Fruit fly (Drosophila melanogaster) whole organism, wandering third instar larva: Measurements from ENCODE around the gene Nup358.

Experiments
- Abd-B ChIP-seq: fragments of >200 bp; optimal IDR thresholded peaks from 2 replicates; lab custom pipeline; 2017; ENCODE audit warnings: missing biosample characterization, missing genetic modification characterization
- CG32264 ChIP-seq: fragments of 200-800 bp; sonication (Bioruptor generic); optimal IDR thresholded peaks from 2 replicates; lab custom pipeline; 2016; ENCODE audit warnings: missing biosample characterization, missing genetic modification characterization
- CG9705 ChIP-seq: fragments of 200-800 bp; sonication (Bioruptor generic); optimal IDR thresholded peaks from 2 replicates; lab custom pipeline; 2018; ENCODE audit warnings: missing biosample characterization, mild to moderate bottlenecking, missing genetic modification characterization
- Dfd ChIP-seq: fragments of >200 bp; optimal IDR thresholded peaks from 2 replicates; lab custom pipeline; 2017; ENCODE audit warnings: missing biosample characterization, missing genetic modification characterization
- Dif ChIP-seq: fragments of 200-275, 200-300 bp; sonication (Bioruptor generic); optimal IDR thresholded peaks from 2 replicates; lab custom pipeline; 2018; ENCODE audit warnings: missing biosample characterization, missing genetic modification characterization; ENCODE audit not compliant: partially characterized antibody
- GATAd ChIP-seq: sonication (Bioruptor generic); optimal IDR thresholded peaks from 2 replicates; lab custom pipeline; 2016; ENCODE audit warnings: missing biosample characterization, missing genetic modification characterization
- Hnf4 ChIP-seq: fragments of 200-800 bp; sonication (Bioruptor generic); optimal IDR thresholded peaks from 2 replicates; lab custom pipeline; 2016; ENCODE audit warnings: missing biosample characterization, mild to moderate bottlenecking, missing genetic modification characterization
- Hr78 ChIP-seq: fragments of >200 bp; optimal IDR thresholded peaks from 2 replicates; lab custom pipeline; 2017; ENCODE audit warnings: missing biosample characterization, missing genetic modification characterization
- Hr83 ChIP-seq: fragments of 200-300 bp; sonication (Bioruptor generic); optimal IDR thresholded peaks from 2 replicates; lab custom pipeline; 2016; ENCODE audit warnings: missing biosample characterization, mild to moderate bottlenecking, missing genetic modification characterization, moderate library complexity; ENCODE audit not compliant: poor library complexity, severe bottlenecking
- Jra ChIP-seq: sonication (Bioruptor generic); optimal IDR thresholded peaks from 2 replicates; lab custom pipeline; 2016; ENCODE audit warnings: missing biosample characterization, missing genetic modification characterization
- Mio ChIP-seq: sonication (Bioruptor generic); optimal IDR thresholded peaks from 2 replicates; lab custom pipeline; 2016; ENCODE audit warnings: missing biosample characterization, missing genetic modification characterization
- Myc ChIP-seq: fragments of >200 bp; optimal IDR thresholded peaks from 2 replicates; lab custom pipeline; 2017
- N ChIP-seq: fragments of >200 bp; optimal IDR thresholded peaks from 2 replicates; lab custom pipeline; 2018; ENCODE audit warnings: missing biosample characterization, missing external identifiers, missing genetic modification characterization
- OdsH ChIP-seq: fragments of 200-800 bp; sonication (Bioruptor generic); optimal IDR thresholded peaks from 2 replicates; lab custom pipeline; 2016; ENCODE audit warnings: missing biosample characterization, mild to moderate bottlenecking, missing genetic modification characterization
- Rel ChIP-seq, 2 experiments: fragments of 200-800 bp; sonication (Bioruptor generic) in 1 of 2; optimal IDR thresholded peaks; 2 replicates in 1 of 2; 3 replicates in 1 of 2; lab custom pipeline; 2016 to 2019; ENCODE audit warnings: mild to moderate bottlenecking in 2 of 2, missing biosample characterization in 2 of 2, missing genetic modification characterization in 2 of 2, moderate library complexity in 1 of 2
- Sp1 ChIP-seq: fragments of 200-800 bp; sonication (Bioruptor generic); optimal IDR thresholded peaks from 3 replicates; lab custom pipeline; 2019; ENCODE audit warnings: missing biosample characterization, mild to moderate bottlenecking, missing genetic modification characterization, moderate library complexity
- Vsx2 ChIP-seq: fragments of 200-300, 225-300 bp; sonication (Bioruptor generic); optimal IDR thresholded peaks from 2 replicates; lab custom pipeline; 2018; ENCODE audit warnings: missing biosample characterization, missing genetic modification characterization; ENCODE audit not compliant: partially characterized antibody
- br ChIP-seq: fragments of 200-800 bp; sonication (Bioruptor generic); optimal IDR thresholded peaks from 2 replicates; lab custom pipeline; 2016; ENCODE audit warnings: missing biosample characterization, missing genetic modification characterization
- brk ChIP-seq: fragments of 200-800 bp; sonication (Bioruptor generic); optimal IDR thresholded peaks from 2 replicates; lab custom pipeline; 2016; ENCODE audit warnings: missing biosample characterization, mild to moderate bottlenecking, missing genetic modification characterization
- dl ChIP-seq, 2 experiments: fragments of 175-275, 200-275 bp in 1 of 2; fragments of 200-275 bp in 1 of 2; sonication (Bioruptor generic); optimal IDR thresholded peaks; lab custom pipeline; 2018; ENCODE audit warnings: mild to moderate bottlenecking in 2 of 2, missing biosample characterization in 2 of 2, missing genetic modification characterization in 2 of 2, moderate library complexity in 2 of 2; ENCODE audit not compliant: partially characterized antibody in 2 of 2, insufficient read depth in 1 of 2
- dmrt93B ChIP-seq: fragments of 200-800 bp; sonication (Bioruptor generic); optimal IDR thresholded peaks from 2 replicates; lab custom pipeline; 2018; ENCODE audit warnings: missing biosample characterization, mild to moderate bottlenecking, missing genetic modification characterization
- dsf ChIP-seq: sonication (Bioruptor generic); optimal IDR thresholded peaks from 2 replicates; lab custom pipeline; 2016; ENCODE audit warnings: missing biosample characterization, missing genetic modification characterization, borderline replicate concordance
- foxo ChIP-seq, 2 experiments: fragments of 200-800 bp; sonication (Bioruptor generic); optimal IDR thresholded peaks; 2 replicates in 1 of 2; 3 replicates in 1 of 2; lab custom pipeline; 2016 to 2017; ENCODE audit warnings: missing biosample characterization in 2 of 2, missing genetic modification characterization in 2 of 2
- fru ChIP-seq: fragments of 200-800 bp; sonication (Bioruptor generic); optimal IDR thresholded peaks from 3 replicates; lab custom pipeline; 2016; ENCODE audit warnings: missing biosample characterization, mild to moderate bottlenecking, missing genetic modification characterization
- h ChIP-seq: fragments of 200-800 bp; sonication (Bioruptor generic); optimal IDR thresholded peaks from 3 replicates; lab custom pipeline; 2016; ENCODE audit warnings: missing biosample characterization, mild to moderate bottlenecking, missing genetic modification characterization
- jim ChIP-seq: fragments of 175-275, 200-325 bp; sonication (Bioruptor generic); optimal IDR thresholded peaks from 2 replicates; lab custom pipeline; 2016; ENCODE audit warnings: missing biosample characterization, mild to moderate bottlenecking, missing genetic modification characterization
- lola ChIP-seq: fragments of >200 bp; optimal IDR thresholded peaks from 2 replicates; lab custom pipeline; 2017; ENCODE audit warnings: missing biosample characterization, missing genetic modification characterization
- pan ChIP-seq: fragments of >200 bp; optimal IDR thresholded peaks from 2 replicates; lab custom pipeline; 2017
- psq ChIP-seq: fragments of 200-800 bp; sonication (Bioruptor generic); optimal IDR thresholded peaks from 3 replicates; lab custom pipeline; 2017; ENCODE audit warnings: missing biosample characterization, mild to moderate bottlenecking, missing genetic modification characterization, moderate library complexity
- rgr ChIP-seq: fragments of 200-800 bp; sonication (Bioruptor generic); optimal IDR thresholded peaks from 3 replicates; lab custom pipeline; 2016; ENCODE audit warnings: missing biosample characterization, mild to moderate bottlenecking, missing genetic modification characterization
- sage ChIP-seq: fragments of 200-800 bp; sonication (Bioruptor generic); optimal IDR thresholded peaks from 2 replicates; lab custom pipeline; 2016; ENCODE audit warnings: missing biosample characterization, mild to moderate bottlenecking, missing genetic modification characterization
- sv ChIP-seq: fragments of 200-800 bp; sonication (Bioruptor generic); optimal IDR thresholded peaks from 3 replicates; lab custom pipeline; 2016; ENCODE audit warnings: missing biosample characterization, missing genetic modification characterization
- tai ChIP-seq: sonication (Bioruptor generic); optimal IDR thresholded peaks from 2 replicates; lab custom pipeline; 2016; ENCODE audit warnings: missing biosample characterization, missing genetic modification characterization
- usp ChIP-seq: fragments of >200 bp; optimal IDR thresholded peaks from 2 replicates; lab custom pipeline; 2017; ENCODE audit warnings: missing biosample characterization, missing genetic modification characterization
- woc ChIP-seq: sonication (Bioruptor generic); optimal IDR thresholded peaks from 2 replicates; lab custom pipeline; 2016; ENCODE audit warnings: missing biosample characterization, mild to moderate bottlenecking, missing genetic modification characterization

The Nup358 gene

dm6 chr3R:25239880-25240279 is 9.3 kb upstream of the Nup358 start, which contains the start of gene to:
to (plus strand) TSS chr3R:25240180.
- no peak for TF ChIP-seq Abd-B (GFP tag; lab: Kevin White, UChicago)
- TF ChIP-seq lola (GFP tag; lab: Kevin White, UChicago): no peak
- TF ChIP-seq Jra (GFP tag; lab: Kevin White, UChicago): no peak
- TF ChIP-seq Hnf4 (GFP tag; lab: Kevin White, UChicago): no peak
- no peak for TF ChIP-seq tai
- no peak for TF ChIP-seq CG32264 (GFP tag; lab: Kevin White, UChicago)
- no peak for TF ChIP-seq dmrt93B (GFP tag; lab: Kevin White, UChicago)
- TF ChIP-seq brk: no peak
- TF ChIP-seq Dfd: no peak
- TF ChIP-seq sage (GFP tag; lab: Kevin White, UChicago): no peak
- no peak for TF ChIP-seq br (GFP tag; lab: Kevin White, UChicago)
- TF ChIP-seq Rel (GFP tag; optimal IDR thresholded peaks at IDR 0.05; lab: Kevin White, UChicago): no peak
- TF ChIP-seq Rel (tag; optimal IDR thresholded peaks at IDR 0.05; lab: Kevin White, UChicago): no peak
- TF ChIP-seq jim (GFP tag; lab: Kevin White, UChicago): no peak
- no peak for TF ChIP-seq rgr (GFP tag; lab: Kevin White, UChicago)
- TF ChIP-seq Sp1 (GFP tag; lab: Kevin White, UChicago): no peak
- TF ChIP-seq N (GFP tag; lab: Kevin White, UChicago): no peak
- TF ChIP-seq sv (GFP tag; lab: Kevin White, UChicago): no peak
- TF ChIP-seq Vsx2 (GFP tag; lab: Kevin White, UChicago): no peak
- TF ChIP-seq Dif: no peak
- no peak for TF ChIP-seq GATAd (GFP tag; lab: Kevin White, UChicago)

DNA sequence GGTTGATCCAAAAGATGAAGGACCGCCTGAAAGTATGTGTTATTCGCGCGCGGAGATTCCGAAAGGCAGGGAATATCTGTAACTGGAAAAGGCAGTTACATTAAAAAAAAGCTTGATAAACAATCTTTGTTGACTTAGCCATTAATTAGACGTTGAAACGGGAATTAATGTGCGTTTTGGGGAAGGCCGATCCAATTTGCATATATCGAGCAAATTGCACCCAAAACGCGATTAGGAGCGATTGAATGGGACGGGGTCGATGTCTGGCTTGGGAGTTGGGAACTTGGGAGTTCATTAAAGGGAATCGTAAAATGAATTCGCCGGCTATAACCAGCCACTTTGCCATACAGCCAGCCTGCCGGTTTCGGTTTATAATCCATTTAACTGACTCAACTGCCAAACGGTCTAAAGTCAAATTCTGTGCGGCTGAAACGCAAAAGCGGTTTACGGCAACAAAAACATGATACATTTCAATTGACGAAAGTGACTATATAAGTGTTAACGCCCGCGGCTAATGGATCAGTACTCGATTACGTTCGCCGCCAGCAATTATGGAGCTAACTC is 7.6 kb upstream of the Nup358 start, which contains the start of gene CG11854:
CG11854 (plus strand) TSS at position 514 of the 564 bp plus-strand sequence.
- TF ChIP-seq foxo (GFP tag; optimal IDR thresholded peaks at IDR 0.05; lab: Kevin White, UChicago) (no peak), Rel (GFP tag; optimal IDR thresholded peaks at IDR 0.05; lab: Kevin White, UChicago) (no peak), Rel (tag; optimal IDR thresholded peaks at IDR 0.05; lab: Kevin White, UChicago) (peak; percentile 76), sv (GFP tag; lab: Kevin White, UChicago) (no peak)

DNA sequence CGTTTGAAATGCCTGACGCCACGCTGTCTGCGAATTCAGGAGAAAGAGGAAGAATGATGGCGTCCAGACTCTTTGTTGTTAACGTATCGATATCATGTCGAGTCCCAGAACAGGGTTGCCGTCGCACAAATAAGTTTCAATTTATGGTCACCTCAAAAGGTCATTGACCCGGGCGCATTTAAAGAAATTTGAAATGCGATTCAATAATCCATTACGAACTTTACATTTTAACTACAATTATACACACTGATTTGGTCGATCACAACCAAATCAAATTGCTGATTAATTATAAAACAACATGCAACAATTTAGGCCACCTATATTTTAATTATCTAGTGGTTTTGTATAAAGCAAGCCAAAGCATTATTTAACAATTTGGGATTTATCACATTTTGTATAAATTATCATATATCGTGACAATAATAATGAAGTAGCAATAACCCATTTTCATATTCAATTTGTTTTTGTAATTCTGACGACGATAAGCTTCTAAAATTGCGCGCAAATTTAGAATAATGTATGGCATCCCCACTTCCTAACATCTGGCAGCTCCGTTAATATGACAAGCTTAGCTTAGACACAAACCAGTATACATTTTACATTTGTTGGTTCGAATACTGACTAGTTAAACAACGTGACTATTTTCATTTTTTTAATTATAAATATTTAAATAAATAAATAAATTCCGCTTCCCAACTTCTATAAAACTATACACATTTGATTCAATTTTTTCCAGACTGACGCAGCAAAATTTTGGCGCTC is 3.9 kb upstream of the Nup358 start, which contains the start of gene bam:
bam (minus strand) TSS at position 58 of the 762 bp plus-strand sequence.
- TF ChIP-seq Myc (lab: Kevin White, UChicago) (peak; percentile 51), N (GFP tag; lab: Kevin White, UChicago) (no peak), CG32264 (GFP tag; lab: Kevin White, UChicago) (no peak), sv (GFP tag; lab: Kevin White, UChicago) (no peak), tai (no peak), h (GFP tag; lab: Kevin White, UChicago) (no peak), Hnf4 (GFP tag; lab: Kevin White, UChicago) (no peak), OdsH (GFP tag; lab: Kevin White, UChicago) (no peak), Rel (GFP tag; optimal IDR thresholded peaks at IDR 0.05; lab: Kevin White, UChicago) (no peak), Rel (tag; optimal IDR thresholded peaks at IDR 0.05; lab: Kevin White, UChicago) (peak; percentile 77), dmrt93B (GFP tag; lab: Kevin White, UChicago) (no peak), GATAd (GFP tag; lab: Kevin White, UChicago) (no peak), sage (GFP tag; lab: Kevin White, UChicago) (no peak), brk (no peak), fru (no peak)

DNA sequence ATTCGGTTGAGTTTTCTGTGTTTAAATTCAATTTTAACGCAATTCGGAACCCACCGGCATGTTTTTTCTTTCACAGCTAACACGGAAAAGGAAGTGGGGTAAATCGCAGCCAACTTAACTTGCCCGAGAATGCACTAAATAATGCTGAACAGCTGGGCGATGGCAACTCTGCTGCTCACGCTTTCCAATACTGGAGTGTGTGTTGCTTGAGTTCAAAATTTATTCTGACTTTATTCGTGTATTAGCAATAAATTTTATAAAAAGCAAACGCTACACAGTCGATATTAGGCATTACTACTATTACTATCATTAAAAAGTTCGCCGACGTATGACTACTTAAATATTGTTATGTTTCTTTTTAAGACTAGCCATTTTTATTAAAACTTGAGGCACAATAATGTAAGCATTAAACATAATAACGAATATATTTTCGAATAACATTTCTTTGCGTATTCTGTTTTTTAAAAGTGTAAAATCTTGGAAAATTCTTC is 1.7 kb upstream of the Nup358 start, which contains the start of the genes RpS27 and Nup37:
RpS27 (minus strand) TSS at position 136 of the 491 bp plus-strand sequence.
Nup37 (plus strand) TSS at position 280 of the 491 bp plus-strand sequence.
- no peak for TF ChIP-seq pan (lab: Kevin White, UChicago)
- peak; percentile 96 for TF ChIP-seq h (GFP tag; lab: Kevin White, UChicago)
- no peak for TF ChIP-seq Dif
- peak; percentile 89 for TF ChIP-seq GATAd (GFP tag; lab: Kevin White, UChicago)
- TF ChIP-seq Vsx2 (GFP tag; lab: Kevin White, UChicago): no peak
- peak; percentile 96 for TF ChIP-seq fru
- TF ChIP-seq brk: no peak
- no peak for TF ChIP-seq usp
- TF ChIP-seq dmrt93B (GFP tag; lab: Kevin White, UChicago): peak; percentile 99
- TF ChIP-seq Hr78: no peak
- peak; percentile 81 to 97 for TF ChIP-seq foxo (GFP tag; optimal IDR thresholded peaks at IDR 0.05; lab: Kevin White, UChicago)
- no peak for TF ChIP-seq Abd-B (GFP tag; lab: Kevin White, UChicago)
- TF ChIP-seq br (GFP tag; lab: Kevin White, UChicago): peak; percentile 98
- no peak for TF ChIP-seq Hnf4 (GFP tag; lab: Kevin White, UChicago)
- peak; percentile 89 for TF ChIP-seq psq
- TF ChIP-seq lola (GFP tag; lab: Kevin White, UChicago): no peak
- TF ChIP-seq Mio (GFP tag; lab: Kevin White, UChicago): peak; percentile 92
- peak; percentile 53 for TF ChIP-seq Rel (GFP tag; optimal IDR thresholded peaks at IDR 0.05; lab: Kevin White, UChicago)
- TF ChIP-seq Rel (tag; optimal IDR thresholded peaks at IDR 0.05; lab: Kevin White, UChicago): peak; percentile 83
- peak; percentile 77 for TF ChIP-seq woc (GFP tag; lab: Kevin White, UChicago)
- peak; percentile 66 for TF ChIP-seq sage (GFP tag; lab: Kevin White, UChicago)
- TF ChIP-seq Hr83: peak; percentile 99
- TF ChIP-seq Dfd: no peak
- peak; percentile 95 for TF ChIP-seq OdsH (GFP tag; lab: Kevin White, UChicago)
- TF ChIP-seq sv (GFP tag; lab: Kevin White, UChicago): peak; percentile 96
- peak; percentile 99 for TF ChIP-seq CG9705 (GFP tag; lab: Kevin White, UChicago)
- TF ChIP-seq rgr (GFP tag; lab: Kevin White, UChicago): peak; percentile 99
- peak; percentile 91 for TF ChIP-seq CG32264 (GFP tag; lab: Kevin White, UChicago)
- peak; percentile 79 for TF ChIP-seq dsf
- TF ChIP-seq tai: no peak
- no peak for TF ChIP-seq dl (GFP tag; optimal IDR thresholded peaks at IDR 0.05; lab: Kevin White, UChicago; ENCODE audit: insufficient read depth in 1 of 2, partially characterized antibody in 2 of 2)
